Fruit fly (Drosophila melanogaster): ENCODE data around the gene Sfp24C1.

Sfp24C1 gene

dm6 chr2L:3655698-3656105 is 44.8 kb upstream of the Sfp24C1 start (continued):
- TF ChIP-seq fd96Cb (tag; optimal IDR thresholded peaks at IDR 0.05) = peak; percentile 98
- TF ChIP-seq peb (GFP tag; IDR thresholded peaks at IDR 0.05) = peak; percentile 97
- peak; percentile 97 for TF ChIP-seq CG6765 (GFP tag; optimal IDR thresholded peaks at IDR 0.05)
- TF ChIP-seq Hr39 (optimal IDR thresholded peaks at IDR 0.05) = no peak
- TF ChIP-seq CG13775 (GFP tag; optimal IDR thresholded peaks at IDR 0.05) = peak; percentile 98
- TF ChIP-seq CG2202 (tag; optimal IDR thresholded peaks at IDR 0.05) = peak; percentile 97
- peak; percentile 96 for TF ChIP-seq maf-S (GFP tag; optimal IDR thresholded peaks at IDR 0.05)
- TF ChIP-seq CG3281 (GFP tag; optimal IDR thresholded peaks at IDR 0.05) = peak; percentile 99
- TF ChIP-seq E2f2 (GFP tag; IDR thresholded peaks at IDR 0.05) = peak; percentile 87
- TF ChIP-seq CG15073 (GFP tag; optimal IDR thresholded peaks at IDR 0.05) = peak; percentile 85
- TF ChIP-seq Abd-B (GFP tag; optimal IDR thresholded peaks at IDR 0.05) = peak; percentile 98
- peak; percentile 98 for TF ChIP-seq odd (GFP tag; optimal IDR thresholded peaks at IDR 0.05)
- TF ChIP-seq slou (GFP tag; optimal IDR thresholded peaks at IDR 0.05) = peak; percentile 92
- peak; percentile 99 for TF ChIP-seq CG8924 (tag; optimal IDR thresholded peaks at IDR 0.05)
- TF ChIP-seq CG10274 (GFP tag; optimal IDR thresholded peaks at IDR 0.05) = peak; percentile 92
- peak; percentile 97 for TF ChIP-seq esg (GFP tag; conservative IDR thresholded peaks at IDR 0.05)
- TF ChIP-seq CG33213 (GFP tag; optimal IDR thresholded peaks at IDR 0.05) = peak; percentile 95
- TF ChIP-seq C15 (GFP tag; IDR thresholded peaks at IDR 0.05) = peak; percentile 96
- TF ChIP-seq usp (GFP tag; optimal IDR thresholded peaks at IDR 0.05) = no peak
- peak; percentile 97 for TF ChIP-seq CG12236 (GFP tag; optimal IDR thresholded peaks at IDR 0.05)
- TF ChIP-seq CG4854 (GFP tag; optimal IDR thresholded peaks at IDR 0.05) = peak; percentile 97
- peak; percentile 95 for TF ChIP-seq vfl (GFP tag; optimal IDR thresholded peaks at IDR 0.05)
- no peak for TF ChIP-seq Opbp (GFP tag; IDR thresholded peaks at IDR 0.05; ENCODE audit: partially characterized antibody)
- peak; percentile 97 for TF ChIP-seq CG7372 (GFP tag; IDR thresholded peaks at IDR 0.05)
- TF ChIP-seq CG14050 (GFP tag; IDR thresholded peaks at IDR 0.05) = peak; percentile 97
- TF ChIP-seq CG14860 (GFP tag; IDR thresholded peaks at IDR 0.05; ENCODE audit: partially characterized antibody) = no peak
- TF ChIP-seq tap (tag; optimal IDR thresholded peaks at IDR 0.05) = peak; percentile 99
- no peak for TF ChIP-seq cad (GFP tag; optimal IDR thresholded peaks at IDR 0.05)
- peak; percentile 98 for TF ChIP-seq CG4707 (GFP tag; optimal IDR thresholded peaks at IDR 0.05)
- peak; percentile 96 for TF ChIP-seq CG10462 (GFP tag; optimal IDR thresholded peaks at IDR 0.05)
- TF ChIP-seq sna (GFP tag; IDR thresholded peaks at IDR 0.05; ENCODE audit: partially characterized antibody) = no peak
- peak; percentile 93 for TF ChIP-seq CG31365 (tag; optimal IDR thresholded peaks at IDR 0.05)
- TF ChIP-seq CG9876 (GFP tag; optimal IDR thresholded peaks at IDR 0.05) = peak; percentile 94
- peak; percentile 95 for TF ChIP-seq CG31224 (GFP tag; IDR thresholded peaks at IDR 0.05)
- TF ChIP-seq dm (GFP tag; optimal IDR thresholded peaks at IDR 0.05) = peak; percentile 96
- TF ChIP-seq tgo (GFP tag; IDR thresholded peaks at IDR 0.05) = peak; percentile 97
- peak; percentile 97 for TF ChIP-seq CG4360 (GFP tag; IDR thresholded peaks at IDR 0.05)
- peak; percentile 98 for TF ChIP-seq Dek (tag; optimal IDR thresholded peaks at IDR 0.05)
- TF ChIP-seq zen (tag; optimal IDR thresholded peaks at IDR 0.05) = peak; percentile 95
- peak; percentile 98 for TF ChIP-seq NFAT (GFP tag; IDR thresholded peaks at IDR 0.05)
- peak; percentile 97 for TF ChIP-seq CG14710 (tag; optimal IDR thresholded peaks at IDR 0.05)
- TF ChIP-seq ash1 (GFP tag; optimal IDR thresholded peaks at IDR 0.05) = peak; percentile 93
- TF ChIP-seq ATbp (GFP tag; optimal IDR thresholded peaks at IDR 0.05) = peak; percentile 99
- TF ChIP-seq Asciz (GFP tag; optimal IDR thresholded peaks at IDR 0.05) = peak; percentile 98
- TF ChIP-seq ERR (GFP tag; optimal IDR thresholded peaks at IDR 0.05) = peak; percentile 97
- peak; percentile 94 for TF ChIP-seq CG4730 (GFP tag; IDR thresholded peaks at IDR 0.05)
- peak; percentile 98 for TF ChIP-seq CG17361 (GFP tag; IDR thresholded peaks at IDR 0.05)
- peak; percentile 100 for TF ChIP-seq sens (GFP tag)
- no peak for TF ChIP-seq CG7963 (GFP tag; IDR thresholded peaks at IDR 0.05; ENCODE audit: partially characterized antibody)
- peak; percentile 94 for TF ChIP-seq CG31388 (GFP tag; optimal IDR thresholded peaks at IDR 0.05)
- peak; percentile 100 for TF ChIP-seq Med (GFP tag)
- TF ChIP-seq HLH54F (GFP tag; optimal IDR thresholded peaks at IDR 0.05) = peak; percentile 97
- TF ChIP-seq h (optimal IDR thresholded peaks at IDR 0.05) = no peak
